Worm (Caenorhabditis elegans) whole organism, L3 larva: ENCODE data around the gene C29E4.14.

ENCODE experiments used
- R02D3.7 ChIP-seq: fragments of 150-350 bp; optimal IDR thresholded peaks from 2 replicates; lab custom pipeline; 2014; ENCODE audit warnings: missing biosample characterization, missing genetic modification characterization
- ZK546.5 ChIP-seq: sonication (generic microtip); optimal IDR thresholded peaks from 2 replicates; lab custom pipeline; 2017; ENCODE audit warnings: missing biosample characterization, missing genetic modification characterization
- aly-2 ChIP-seq: fragments of 150-350 bp; optimal IDR thresholded peaks from 2 replicates; lab custom pipeline; 2014; ENCODE audit warnings: missing biosample characterization, missing genetic modification characterization
- ama-1 ChIP-seq: fragments of 150-350 bp; optimal IDR thresholded peaks from 2 replicates; lab custom pipeline; 2018
- ceh-16 ChIP-seq: sonication (generic microtip); optimal IDR thresholded peaks from 2 replicates; lab custom pipeline; 2017; ENCODE audit warnings: missing biosample characterization, missing genetic modification characterization
- ceh-28 ChIP-seq: fragments of 150-350 bp; optimal IDR thresholded peaks from 2 replicates; lab custom pipeline; 2014; ENCODE audit warnings: missing biosample characterization, missing genetic modification reagents, missing genetic modification characterization
- ceh-9 ChIP-seq: sonication (generic microtip); optimal IDR thresholded peaks from 2 replicates; lab custom pipeline; 2018; ENCODE audit warnings: missing biosample characterization, missing genetic modification characterization
- daf-12 ChIP-seq: fragments of 150-350 bp; optimal IDR thresholded peaks from 2 replicates; lab custom pipeline; 2014; ENCODE audit warnings: missing biosample characterization, missing genetic modification reagents, missing genetic modification characterization
- egl-27 ChIP-seq: sonication (generic microtip); optimal IDR thresholded peaks from 4 replicates; lab custom pipeline; 2017; ENCODE audit warnings: missing biosample characterization, missing genetic modification reagents, missing genetic modification characterization
- egl-5 ChIP-seq: fragments of 150-350 bp; optimal IDR thresholded peaks from 2 replicates; lab custom pipeline; 2017; ENCODE audit warnings: missing biosample characterization, missing genetic modification reagents, missing genetic modification characterization, inconsistent platforms
- elt-1 ChIP-seq: fragments of 150-350 bp; optimal IDR thresholded peaks from 2 replicates; lab custom pipeline; 2014; ENCODE audit warnings: missing biosample characterization, missing genetic modification characterization
- eor-1 ChIP-seq, 2 experiments: fragments of 150-350 bp; optimal IDR thresholded peaks; 2 replicates each; lab custom pipeline; 2014 to 2018; ENCODE audit warnings: missing biosample characterization in 2 of 2, missing genetic modification characterization in 2 of 2
- fkh-10 ChIP-seq: sonication (generic microtip); optimal IDR thresholded peaks from 2 replicates; lab custom pipeline; 2017; ENCODE audit warnings: missing biosample characterization, missing genetic modification reagents, missing genetic modification characterization
- fos-1 ChIP-seq: fragments of 150-350 bp; optimal IDR thresholded peaks from 2 replicates; lab custom pipeline; 2014; ENCODE audit warnings: missing biosample characterization, missing genetic modification characterization
- lsy-12 ChIP-seq: sonication (generic microtip); optimal IDR thresholded peaks from 2 replicates; lab custom pipeline; 2016; ENCODE audit warnings: mild to moderate bottlenecking, missing genetic modification characterization, missing compliant biosample characterization
- mdl-1 ChIP-seq: fragments of 150-350 bp; optimal IDR thresholded peaks from 2 replicates; lab custom pipeline; 2014; ENCODE audit warnings: missing biosample characterization, missing genetic modification characterization
- nfya-1 ChIP-seq: sonication (generic microtip); optimal IDR thresholded peaks from 2 replicates; lab custom pipeline; 2017; ENCODE audit warnings: missing genetic modification characterization, mild to moderate bottlenecking, missing compliant biosample characterization, antibody characterized with exemption, moderate library complexity; ENCODE audit not compliant: insufficient read depth
- nhr-11 ChIP-seq: fragments of 150-350 bp; optimal IDR thresholded peaks from 2 replicates; lab custom pipeline; 2014; ENCODE audit warnings: missing biosample characterization, missing genetic modification characterization
- nhr-12 ChIP-seq: fragments of 150-350 bp; optimal IDR thresholded peaks from 2 replicates; lab custom pipeline; 2014; ENCODE audit warnings: missing biosample characterization, missing genetic modification characterization
- nhr-237 ChIP-seq: fragments of 150-350 bp; optimal IDR thresholded peaks from 2 replicates; lab custom pipeline; 2014; ENCODE audit warnings: missing biosample characterization, missing genetic modification characterization
- nhr-25 ChIP-seq: sonication (generic microtip); optimal IDR thresholded peaks from 2 replicates; lab custom pipeline; 2017; ENCODE audit warnings: missing biosample characterization, missing genetic modification characterization
- nhr-67 ChIP-seq: fragments of 150-350 bp; optimal IDR thresholded peaks from 2 replicates; lab custom pipeline; 2014; ENCODE audit warnings: missing biosample characterization, missing genetic modification characterization
- nhr-76 ChIP-seq: fragments of 150-350 bp; sonication (generic microtip); optimal IDR thresholded peaks from 5 replicates; lab custom pipeline; 2014; ENCODE audit warnings: missing biosample characterization, missing genetic modification characterization
- nhr-77 ChIP-seq: fragments of 150-350 bp; optimal IDR thresholded peaks from 2 replicates; lab custom pipeline; 2014; ENCODE audit warnings: missing biosample characterization, missing genetic modification characterization
- pha-4 ChIP-seq: fragments of 150-350 bp; optimal IDR thresholded peaks from 2 replicates; lab custom pipeline; 2014; ENCODE audit warnings: missing biosample characterization, missing genetic modification reagents, missing genetic modification characterization
- pqm-1 ChIP-seq: fragments of 150-350 bp; optimal IDR thresholded peaks from 2 replicates; lab custom pipeline; 2017; ENCODE audit warnings: missing biosample characterization, missing genetic modification characterization, inconsistent platforms
- sea-2 ChIP-seq: fragments of 150-350 bp; sonication (generic microtip); optimal IDR thresholded peaks from 4 replicates; lab custom pipeline; 2014; ENCODE audit warnings: missing biosample characterization, missing genetic modification reagents, missing genetic modification characterization
- skn-1 ChIP-seq: fragments of 150-350 bp; optimal IDR thresholded peaks from 2 replicates; lab custom pipeline; 2014; ENCODE audit warnings: missing biosample characterization, missing genetic modification characterization
- snpc-4 ChIP-seq: fragments of 150-350 bp; optimal IDR thresholded peaks from 2 replicates; lab custom pipeline; 2014; ENCODE audit warnings: missing biosample characterization, missing genetic modification characterization
- tbx-2 ChIP-seq: sonication (generic microtip); optimal IDR thresholded peaks from 2 replicates; lab custom pipeline; 2016; ENCODE audit warnings: mild to moderate bottlenecking, missing genetic modification characterization, missing compliant biosample characterization
- zag-1 ChIP-seq: fragments of 150-350 bp; optimal IDR thresholded peaks from 2 replicates; lab custom pipeline; 2014; ENCODE audit warnings: missing biosample characterization, missing genetic modification characterization
- ztf-11 ChIP-seq: fragments of 150-350 bp; optimal IDR thresholded peaks from 2 replicates; lab custom pipeline; 2014; ENCODE audit warnings: missing biosample characterization, missing genetic modification characterization
- ztf-4 ChIP-seq: fragments of 150-350 bp; optimal IDR thresholded peaks from 2 replicates; lab custom pipeline; 2014; ENCODE audit warnings: missing biosample characterization, missing genetic modification characterization

Gene C29E4.14

ce11 chrIII:7891573-7892306 lies 28.2 kb upstream of the C29E4.14 start, which contains the start of the genes ZK688.5 and fahd-1 (continued):
- TF ChIP-seq fos-1 (tag; lab: Kevin White, UChicago) (no peak), nhr-25 (peak; percentile 91), nhr-67 (tag; lab: Kevin White, UChicago) (no peak), aly-2 (tag; lab: Kevin White, UChicago) (no peak), snpc-4 (tag; lab: Kevin White, UChicago) (peak; percentile 47), sea-2 (GFP tag; lab: Kevin White, UChicago) (no peak), mdl-1 (tag; lab: Kevin White, UChicago) (peak; percentile 51), nhr-237 (tag; lab: Kevin White, UChicago) (no peak), eor-1 (tag; optimal IDR thresholded peaks at IDR 0.05; lab: Kevin White, UChicago) (no peak), pqm-1 (peak; percentile 12), ceh-16 (tag; lab: Kevin White, UChicago) (no peak), zag-1 (tag; lab: Kevin White, UChicago) (no peak), fkh-10 (GFP tag; lab: Kevin White, UChicago) (no peak), egl-27 (tag; lab: Kevin White, UChicago) (peak; percentile 19), ztf-11 (tag; lab: Kevin White, UChicago) (no peak), tbx-2 (tag; lab: Kevin White, UChicago) (no peak), R02D3.7 (tag; lab: Kevin White, UChicago) (peak; percentile 34), egl-5 (tag; lab: Kevin White, UChicago) (peak; percentile 44), nhr-77 (tag; lab: Kevin White, UChicago) (no peak)

ce11 chrIII:7892333-7892732 lies 27.6 kb upstream of the C29E4.14 start:
- TF ChIP-seq pha-4 (tag; lab: Kevin White, UChicago) (peak; percentile 68), elt-1 (tag; lab: Kevin White, UChicago) (no peak)
- TF ChIP-seq, all 47 proteins: peak for 1

- TF ChIP-seq ceh-28: no peak
- peak; percentile 7 for TF ChIP-seq nfya-1
- TF ChIP-seq, all 47 proteins: peak for 1
These were observed 26.7 kb upstream of the C29E4.14 start for ce11 chrIII:7893224-7893623.

ce11 chrIII:7894724-7895123 lies 25.2 kb upstream of the C29E4.14 start, which contains the start of gene ZK688.4:
TSS of gene ZK688.4 (plus strand) at chrIII:7895024.
- TF ChIP-seq egl-27 (tag; lab: Kevin White, UChicago) (no peak), nhr-67 (tag; lab: Kevin White, UChicago) (no peak), mdl-1 (tag; lab: Kevin White, UChicago) (no peak), nhr-25 (no peak), lsy-12 (no peak), nhr-237 (tag; lab: Kevin White, UChicago) (no peak), eor-1 (tag; optimal IDR thresholded peaks at IDR 0.05; lab: Kevin White, UChicago) (no peak), nhr-76 (no peak), pha-4 (tag; lab: Kevin White, UChicago) (no peak), fkh-10 (GFP tag; lab: Kevin White, UChicago) (no peak), daf-12 (tag; lab: Kevin White, UChicago) (no peak), ZK546.5 (no peak), nhr-12 (no peak), fos-1 (tag; lab: Kevin White, UChicago) (no peak), zag-1 (tag; lab: Kevin White, UChicago) (no peak), ceh-16 (tag; lab: Kevin White, UChicago) (no peak), ama-1 (lab: Kevin White, UChicago) (no peak), skn-1 (tag; lab: Kevin White, UChicago) (no peak)

- TF ChIP-seq ceh-28 (no peak), ceh-9 (tag; lab: Kevin White, UChicago) (no peak), R02D3.7 (tag; lab: Kevin White, UChicago) (no peak), ztf-4 (tag; lab: Kevin White, UChicago) (no peak), nhr-11 (tag; lab: Kevin White, UChicago) (no peak), nhr-77 (tag; lab: Kevin White, UChicago) (no peak), aly-2 (tag; lab: Kevin White, UChicago) (no peak)
These were observed 23.0 kb upstream of the C29E4.14 start, which contains the start of gene ZK688.10 for ce11 chrIII:7896925-7897324. TSS of gene ZK688.10 (minus strand) at chrIII:7897025.
